Worm (Caenorhabditis elegans): ENCODE data around the gene F59E12.3.

DNA sequence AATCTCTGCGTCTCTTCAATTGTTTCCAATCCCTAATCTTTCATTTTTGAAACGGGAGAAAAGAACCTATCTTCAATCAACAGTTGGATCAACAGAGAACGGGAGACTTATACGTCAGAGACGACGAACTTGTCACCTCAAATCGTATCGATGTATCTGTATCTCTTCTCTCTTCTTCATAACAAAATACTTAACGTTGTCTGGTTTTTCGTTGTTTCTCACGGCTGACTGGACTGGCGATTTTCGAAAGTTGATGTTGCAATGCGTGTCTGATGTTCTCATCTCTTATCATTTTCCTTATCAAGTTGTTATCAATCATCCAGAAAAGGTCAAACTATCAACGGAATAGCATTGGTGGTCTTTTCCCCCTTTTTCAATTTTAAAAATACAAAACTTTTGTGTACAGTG, 32.6 kb upstream of the F59E12.3 start:
- TF ChIP-seq lir-3 (tag; optimal IDR thresholded peaks at IDR 0.05; ENCODE audit: poor library complexity) (no peak), mep-1 (tag; optimal IDR thresholded peaks at IDR 0.05) (peak; percentile 29), zip-4 (GFP tag; optimal IDR thresholded peaks at IDR 0.05) (no peak), ama-1 (optimal IDR thresholded peaks at IDR 0.05) (no peak), egl-27 (tag; optimal IDR thresholded peaks at IDR 0.05) (peak in 1 of 2 experiments; percentile 66), nhr-12 (tag; optimal IDR thresholded peaks at IDR 0.05) (no peak)

Measured in whole organism, L1 larva.